Fruit fly (Drosophila melanogaster) whole organism, prepupa: Measurements from ENCODE around the gene CG31141.

Source experiments
- Blimp-1 ChIP-seq: fragments of 200-800 bp; sonication (Bioruptor generic); optimal IDR thresholded peaks from 3 replicates; lab custom pipeline; 2017; ENCODE audit warnings: missing biosample characterization, missing genetic modification characterization, mild to moderate bottlenecking, moderate library complexity, missing genetic modification reagents
- CG10631 ChIP-seq: fragments of 200-800 bp; sonication (Bioruptor generic); optimal IDR thresholded peaks from 2 replicates; lab custom pipeline; 2016; ENCODE audit warnings: missing biosample characterization, missing genetic modification characterization
- CG11294 ChIP-seq: fragments of 200-800 bp; sonication (Bioruptor generic); IDR thresholded peaks from 2 replicates; pipeline ENCODE4 v1.3.6; 2022; ENCODE audit warnings: missing biosample characterization, missing genetic modification characterization
- CG11762 ChIP-seq: fragments of 200-800 bp; sonication (Bioruptor generic); optimal IDR thresholded peaks from 3 replicates; lab custom pipeline; 2016; ENCODE audit warnings: missing biosample characterization, missing genetic modification characterization; ENCODE audit not compliant: insufficient read depth
- CG11902 ChIP-seq: fragments of 200-800 bp; sonication (Bioruptor generic); optimal IDR thresholded peaks from 3 replicates; lab custom pipeline; 2016; ENCODE audit warnings: missing biosample characterization, missing genetic modification characterization
- CG16779 ChIP-seq: fragments of 200-800 bp; sonication (Bioruptor generic); optimal IDR thresholded peaks from 3 replicates; lab custom pipeline; 2017; ENCODE audit warnings: missing biosample characterization, mild to moderate bottlenecking, missing genetic modification characterization
- CG3032 ChIP-seq: fragments of 200-800 bp; optimal IDR thresholded peaks from 2 replicates; lab custom pipeline; 2019; ENCODE audit warnings: missing biosample characterization, mild to moderate bottlenecking, missing genetic modification characterization, moderate library complexity
- CG31627 ChIP-seq: fragments of 200-800 bp; sonication (Bioruptor generic); optimal IDR thresholded peaks from 3 replicates; lab custom pipeline; 2016; ENCODE audit warnings: missing biosample characterization, missing genetic modification characterization
- CG32006 ChIP-seq: fragments of 200-800 bp; sonication (Bioruptor generic); optimal IDR thresholded peaks from 3 replicates; lab custom pipeline; 2017; ENCODE audit warnings: missing biosample characterization, mild to moderate bottlenecking, missing genetic modification characterization
- CG34406 ChIP-seq: fragments of 200-800 bp; sonication (Bioruptor generic); optimal IDR thresholded peaks from 3 replicates; lab custom pipeline; 2016; ENCODE audit warnings: missing biosample characterization, missing genetic modification characterization
- CG3919 ChIP-seq: fragments of 200-800 bp; sonication (Bioruptor generic); optimal IDR thresholded peaks from 3 replicates; lab custom pipeline; 2016; ENCODE audit warnings: missing biosample characterization, missing genetic modification characterization
- CG4318 ChIP-seq: fragments of 200-800 bp; sonication (Bioruptor generic); optimal IDR thresholded peaks from 3 replicates; lab custom pipeline; 2017; ENCODE audit warnings: missing biosample characterization, mild to moderate bottlenecking, missing genetic modification characterization
- CG6163 ChIP-seq: fragments of 200-800 bp; sonication (Bioruptor generic); IDR thresholded peaks from 3 replicates; pipeline ENCODE4 v1.3.6; 2022; ENCODE audit warnings: missing biosample characterization, missing genetic modification characterization
- CG6792 ChIP-seq: fragments of 200-800 bp; sonication (Bioruptor generic); optimal IDR thresholded peaks from 3 replicates; lab custom pipeline; 2016; ENCODE audit warnings: missing biosample characterization, missing genetic modification characterization
- CG6808 ChIP-seq: fragments of 200-800 bp; sonication (Bioruptor generic); optimal IDR thresholded peaks from 3 replicates; lab custom pipeline; 2017; ENCODE audit warnings: missing biosample characterization, missing genetic modification characterization, mild to moderate bottlenecking, moderate library complexity, missing genetic modification reagents
- CG7368 ChIP-seq: fragments of 200-800 bp; sonication (Bioruptor generic); optimal IDR thresholded peaks from 3 replicates; lab custom pipeline; 2016; ENCODE audit warnings: missing biosample characterization, missing genetic modification characterization
- CG8319 ChIP-seq: fragments of 200-800 bp; sonication (Bioruptor generic); optimal IDR thresholded peaks from 3 replicates; lab custom pipeline; 2016; ENCODE audit warnings: missing biosample characterization, missing genetic modification characterization
- CG8632 ChIP-seq: fragments of 200-800 bp; sonication (Bioruptor generic); optimal IDR thresholded peaks from 3 replicates; lab custom pipeline; 2016; ENCODE audit warnings: missing biosample characterization, missing genetic modification characterization
- CG9139 ChIP-seq: fragments of 200-800 bp; sonication (Bioruptor generic); optimal IDR thresholded peaks from 3 replicates; lab custom pipeline; 2017; ENCODE audit warnings: missing biosample characterization, mild to moderate bottlenecking, missing genetic modification characterization
- Eip75B ChIP-seq: fragments of 200-800 bp; sonication (Bioruptor generic); optimal IDR thresholded peaks from 3 replicates; lab custom pipeline; 2016; ENCODE audit warnings: missing biosample characterization, missing genetic modification characterization
- Eip93F ChIP-seq: fragments of 200-800 bp; sonication (Bioruptor generic); optimal IDR thresholded peaks from 2 replicates; lab custom pipeline; 2016; ENCODE audit warnings: missing biosample characterization, mild to moderate bottlenecking, missing genetic modification characterization
- Ets21C ChIP-seq: fragments of 200-800 bp; sonication (Bioruptor generic); optimal IDR thresholded peaks from 3 replicates; lab custom pipeline; 2016; ENCODE audit warnings: missing biosample characterization, missing genetic modification characterization
- Gug ChIP-seq: fragments of 200-800 bp; sonication (Bioruptor generic); IDR thresholded peaks from 2 replicates; pipeline ENCODE4 v1.3.6; 2022; ENCODE audit warnings: missing biosample characterization, missing genetic modification characterization
- Hr39 ChIP-seq: fragments of 200-800 bp; sonication (Bioruptor generic); optimal IDR thresholded peaks from 2 replicates; lab custom pipeline; 2016; ENCODE audit warnings: missing biosample characterization, missing genetic modification characterization
- OdsH ChIP-seq: fragments of 200-800 bp; sonication (Bioruptor generic); optimal IDR thresholded peaks from 3 replicates; lab custom pipeline; 2016; ENCODE audit warnings: missing biosample characterization, missing genetic modification characterization
- Smox ChIP-seq: fragments of 200-800 bp; sonication (Bioruptor generic); optimal IDR thresholded peaks from 3 replicates; lab custom pipeline; 2016; ENCODE audit warnings: missing biosample characterization, missing genetic modification characterization
- Sox14 ChIP-seq: fragments of 200-800 bp; sonication (Bioruptor generic); optimal IDR thresholded peaks from 3 replicates; lab custom pipeline; 2016; ENCODE audit warnings: missing biosample characterization, missing genetic modification characterization
- Sox15 ChIP-seq: fragments of 200-800 bp; sonication (Bioruptor generic); optimal IDR thresholded peaks from 3 replicates; lab custom pipeline; 2016; ENCODE audit warnings: missing biosample characterization, missing genetic modification characterization
- achi ChIP-seq: fragments of 200-800 bp; sonication (Bioruptor generic); optimal IDR thresholded peaks from 3 replicates; lab custom pipeline; 2016; ENCODE audit warnings: missing biosample characterization, missing genetic modification characterization
- cyc ChIP-seq: fragments of 200-800 bp; sonication (Bioruptor generic); optimal IDR thresholded peaks from 3 replicates; lab custom pipeline; 2016; ENCODE audit warnings: missing biosample characterization, missing genetic modification characterization
- dac ChIP-seq: fragments of 200-800 bp; sonication (Bioruptor generic); optimal IDR thresholded peaks from 2 replicates; lab custom pipeline; 2017; ENCODE audit warnings: missing biosample characterization, mild to moderate bottlenecking, missing genetic modification characterization
- dsx ChIP-seq: fragments of 200-800 bp; optimal IDR thresholded peaks from 3 replicates; lab custom pipeline; 2019; ENCODE audit warnings: missing biosample characterization, mild to moderate bottlenecking, missing genetic modification characterization, moderate library complexity; ENCODE audit not compliant: poor library complexity, severe bottlenecking
- eg ChIP-seq: fragments of 200-800 bp; sonication (Bioruptor generic); IDR thresholded peaks from 3 replicates; pipeline ENCODE4 v1.3.6; 2022; ENCODE audit warnings: missing biosample characterization, missing genetic modification characterization
- fd85E ChIP-seq: fragments of 200-800 bp; sonication (Bioruptor generic); optimal IDR thresholded peaks from 3 replicates; lab custom pipeline; 2016; ENCODE audit warnings: missing biosample characterization, missing genetic modification characterization
- lz ChIP-seq: fragments of 200-800 bp; sonication (Bioruptor generic); optimal IDR thresholded peaks from 3 replicates; lab custom pipeline; 2016; ENCODE audit warnings: missing biosample characterization, missing genetic modification characterization
- pdm3 ChIP-seq: fragments of 200-800 bp; sonication (Bioruptor generic); optimal IDR thresholded peaks from 3 replicates; lab custom pipeline; 2016; ENCODE audit warnings: missing biosample characterization, missing genetic modification characterization
- salr ChIP-seq, 2 experiments: fragments of 200-800 bp; sonication (Bioruptor generic); optimal IDR thresholded peaks; 3 replicates each; lab custom pipeline; 2016 to 2018; ENCODE audit warnings: missing biosample characterization in 2 of 2, missing genetic modification characterization in 2 of 2, mild to moderate bottlenecking in 1 of 2
- spab ChIP-seq: fragments of 200-800 bp; sonication (Bioruptor generic); optimal IDR thresholded peaks from 2 replicates; lab custom pipeline; 2017; ENCODE audit warnings: missing biosample characterization, mild to moderate bottlenecking, missing genetic modification characterization, missing genetic modification reagents
- ss ChIP-seq, 2 experiments: fragments of 200-800 bp; sonication (Bioruptor generic); optimal IDR thresholded peaks; 2 replicates in 1 of 2; 3 replicates in 1 of 2; lab custom pipeline; 2017 to 2018; ENCODE audit warnings: mild to moderate bottlenecking in 2 of 2, missing biosample characterization in 2 of 2, missing genetic modification characterization in 2 of 2, moderate library complexity in 1 of 2
- svp ChIP-seq: fragments of 200-800 bp; sonication (Bioruptor generic); peaks from one replicate; lab custom pipeline; 2016; ENCODE audit warnings: missing biosample characterization, missing genetic modification characterization
- vri ChIP-seq: fragments of 200-800 bp; sonication (Bioruptor generic); optimal IDR thresholded peaks from 3 replicates; lab custom pipeline; 2016; ENCODE audit warnings: missing biosample characterization, mild to moderate bottlenecking, missing genetic modification characterization

CG31141 gene

dm6 chr3R:23921701-23922501 lies 1.2 kb upstream of the CG31141 start (continued):
- peak; percentile 30 for TF ChIP-seq CG8632 (GFP tag; lab: Kevin White, UChicago)
- TF ChIP-seq OdsH (GFP tag; lab: Kevin White, UChicago): peak; percentile 68
- TF ChIP-seq CG4318 (GFP tag; lab: Kevin White, UChicago): no peak
- TF ChIP-seq pdm3 (GFP tag; lab: Kevin White, UChicago): peak; percentile 31
- TF ChIP-seq Gug: peak; percentile 71
- no peak for TF ChIP-seq Ets21C (GFP tag; lab: Kevin White, UChicago)
- peak; percentile 12 for TF ChIP-seq CG11902
- peak; percentile 47 for TF ChIP-seq CG7368 (GFP tag; lab: Kevin White, UChicago)
- TF ChIP-seq dsx (GFP tag; lab: Kevin White, UChicago): no peak
- TF ChIP-seq Eip93F (GFP tag; lab: Kevin White, UChicago): no peak
- no peak for TF ChIP-seq Sox14 (GFP tag; lab: Kevin White, UChicago)
- no peak for TF ChIP-seq CG11762 (GFP tag; lab: Kevin White, UChicago)
- TF ChIP-seq Blimp-1 (GFP tag; lab: Kevin White, UChicago): no peak
- no peak for TF ChIP-seq cyc (GFP tag; lab: Kevin White, UChicago)
- peak; percentile 47 for TF ChIP-seq CG3032 (tag; lab: Kevin White, UChicago)
- TF ChIP-seq CG6792 (GFP tag; lab: Kevin White, UChicago): peak; percentile 26
- TF ChIP-seq lz (GFP tag; lab: Kevin White, UChicago): no peak
- no peak for TF ChIP-seq fd85E (GFP tag; lab: Kevin White, UChicago)
- no peak for TF ChIP-seq salr (GFP tag; optimal IDR thresholded peaks at IDR 0.05; lab: Kevin White, UChicago)
- TF ChIP-seq CG16779 (tag; lab: Kevin White, UChicago): no peak
- peak; percentile 42 for TF ChIP-seq CG3919 (GFP tag; lab: Kevin White, UChicago)
- peak; percentile 76 for TF ChIP-seq CG32006 (GFP tag; lab: Kevin White, UChicago)
- no peak for TF ChIP-seq ss (GFP tag; optimal IDR thresholded peaks at IDR 0.05; lab: Kevin White, UChicago)
- TF ChIP-seq spab (GFP tag; lab: Kevin White, UChicago): no peak
- peak; percentile 60; the same call in 2 of the 3 replicates for TF ChIP-seq CG6163 (GFP tag; lab: Robert Waterston, UW)
- TF ChIP-seq vri (GFP tag; lab: Kevin White, UChicago): peak; percentile 16
- peak; percentile 73 for TF ChIP-seq svp (GFP tag; lab: Kevin White, UChicago)
- no peak for TF ChIP-seq Sox15 (GFP tag; lab: Kevin White, UChicago)
- TF ChIP-seq CG34406 (GFP tag; lab: Kevin White, UChicago): peak; percentile 12
- TF ChIP-seq CG8319 (GFP tag; lab: Kevin White, UChicago): no peak
- no peak for TF ChIP-seq Eip75B
- TF ChIP-seq dac (GFP tag; lab: Kevin White, UChicago): peak; percentile 41
- 0 out of 2 replicates have a peak, but pooled peaks have one; percentile 60 for TF ChIP-seq CG11294 (GFP tag; lab: Robert Waterston, UW)
- TF ChIP-seq CG10631: peak; percentile 38
- no peak for TF ChIP-seq CG6808 (GFP tag; lab: Kevin White, UChicago)
- peak; percentile 81 for TF ChIP-seq eg (GFP tag; lab: Robert Waterston, UW)
- TF ChIP-seq achi (GFP tag; lab: Kevin White, UChicago): peak; percentile 61
- no peak for TF ChIP-seq CG31627 (GFP tag; lab: Kevin White, UChicago)
- TF ChIP-seq CG9139 (GFP tag; lab: Kevin White, UChicago): no peak
- TF ChIP-seq Smox (GFP tag; lab: Kevin White, UChicago): no peak
- no peak for TF ChIP-seq Hr39
